Fruit fly (Drosophila melanogaster) whole organism, prepupa: ENCODE measurements around the gene DCTN1-p150.
A peak's percentile ranks its signal among the peaks of the same experiment; 100 is the strongest.

Experiments
- CG10631 ChIP-seq: fragments of 200-800 bp; sonication (Bioruptor generic); optimal IDR thresholded peaks from 2 replicates; lab custom pipeline; 2016; ENCODE audit warnings: missing biosample characterization, missing genetic modification characterization
- CG10669 ChIP-seq: fragments of 200-800 bp; sonication (Bioruptor generic); optimal IDR thresholded peaks from 3 replicates; lab custom pipeline; 2018; ENCODE audit warnings: missing biosample characterization, mild to moderate bottlenecking, missing genetic modification characterization, moderate library complexity
- CG11294 ChIP-seq: fragments of 200-800 bp; sonication (Bioruptor generic); IDR thresholded peaks from 2 replicates; pipeline ENCODE4 v1.3.6; 2022; ENCODE audit warnings: missing biosample characterization, missing genetic modification characterization
- CG11762 ChIP-seq: fragments of 200-800 bp; sonication (Bioruptor generic); optimal IDR thresholded peaks from 3 replicates; lab custom pipeline; 2016; ENCODE audit warnings: missing biosample characterization, missing genetic modification characterization; ENCODE audit not compliant: insufficient read depth
- CG15336 ChIP-seq: fragments of 200-800 bp; sonication (Bioruptor generic); IDR thresholded peaks from 2 replicates; pipeline ENCODE4 v1.3.6; 2022; ENCODE audit warnings: missing biosample characterization, missing genetic modification characterization
- CG31627 ChIP-seq: fragments of 200-800 bp; sonication (Bioruptor generic); optimal IDR thresholded peaks from 3 replicates; lab custom pipeline; 2016; ENCODE audit warnings: missing biosample characterization, missing genetic modification characterization
- CG32006 ChIP-seq: fragments of 200-800 bp; sonication (Bioruptor generic); optimal IDR thresholded peaks from 3 replicates; lab custom pipeline; 2017; ENCODE audit warnings: missing biosample characterization, mild to moderate bottlenecking, missing genetic modification characterization
- CG34406 ChIP-seq: fragments of 200-800 bp; sonication (Bioruptor generic); optimal IDR thresholded peaks from 3 replicates; lab custom pipeline; 2016; ENCODE audit warnings: missing biosample characterization, missing genetic modification characterization
- CG3919 ChIP-seq: fragments of 200-800 bp; sonication (Bioruptor generic); optimal IDR thresholded peaks from 3 replicates; lab custom pipeline; 2016; ENCODE audit warnings: missing biosample characterization, missing genetic modification characterization
- CG6163 ChIP-seq: fragments of 200-800 bp; sonication (Bioruptor generic); IDR thresholded peaks from 3 replicates; pipeline ENCODE4 v1.3.6; 2022; ENCODE audit warnings: missing biosample characterization, missing genetic modification characterization
- CG6276 ChIP-seq: fragments of 200-800 bp; sonication (Bioruptor generic); optimal IDR thresholded peaks from 2 replicates; lab custom pipeline; 2017; ENCODE audit warnings: missing biosample characterization, mild to moderate bottlenecking, missing genetic modification characterization
- CG6792 ChIP-seq: fragments of 200-800 bp; sonication (Bioruptor generic); optimal IDR thresholded peaks from 3 replicates; lab custom pipeline; 2016; ENCODE audit warnings: missing biosample characterization, missing genetic modification characterization
- CG6854 ChIP-seq: fragments of 200-800 bp; sonication (Bioruptor generic); optimal IDR thresholded peaks from 2 replicates; lab custom pipeline; 2017; ENCODE audit warnings: missing biosample characterization, mild to moderate bottlenecking, missing genetic modification characterization
- CG7368 ChIP-seq: fragments of 200-800 bp; sonication (Bioruptor generic); optimal IDR thresholded peaks from 3 replicates; lab custom pipeline; 2016; ENCODE audit warnings: missing biosample characterization, missing genetic modification characterization
- CG8119 ChIP-seq: fragments of 200-800 bp; sonication (Bioruptor generic); IDR thresholded peaks from 3 replicates; pipeline ENCODE4 v1.3.6; 2022; ENCODE audit warnings: missing biosample characterization, missing genetic modification characterization
- CG8632 ChIP-seq: fragments of 200-800 bp; sonication (Bioruptor generic); optimal IDR thresholded peaks from 3 replicates; lab custom pipeline; 2016; ENCODE audit warnings: missing biosample characterization, missing genetic modification characterization
- CG9139 ChIP-seq: fragments of 200-800 bp; sonication (Bioruptor generic); optimal IDR thresholded peaks from 3 replicates; lab custom pipeline; 2017; ENCODE audit warnings: missing biosample characterization, mild to moderate bottlenecking, missing genetic modification characterization
- Eip75B ChIP-seq: fragments of 200-800 bp; sonication (Bioruptor generic); optimal IDR thresholded peaks from 3 replicates; lab custom pipeline; 2016; ENCODE audit warnings: missing biosample characterization, missing genetic modification characterization
- Eip78C ChIP-seq: fragments of 200-800 bp; sonication (Bioruptor generic); peaks from one replicate; lab custom pipeline; 2016; ENCODE audit warnings: missing biosample characterization, missing genetic modification characterization
- Ets96B ChIP-seq: fragments of 200-800 bp; optimal IDR thresholded peaks from 2 replicates; lab custom pipeline; 2019; ENCODE audit warnings: missing biosample characterization, mild to moderate bottlenecking, missing genetic modification characterization, moderate library complexity
- Hr39 ChIP-seq: fragments of 200-800 bp; sonication (Bioruptor generic); optimal IDR thresholded peaks from 2 replicates; lab custom pipeline; 2016; ENCODE audit warnings: missing biosample characterization, missing genetic modification characterization
- Hr4 ChIP-seq: fragments of 200-800 bp; sonication (Bioruptor generic); optimal IDR thresholded peaks from 3 replicates; lab custom pipeline; 2016; ENCODE audit warnings: missing biosample characterization, missing genetic modification characterization
- Lpt ChIP-seq: fragments of 200-800 bp; sonication (Bioruptor generic); optimal IDR thresholded peaks from 3 replicates; lab custom pipeline; 2016; ENCODE audit warnings: missing biosample characterization, missing genetic modification characterization
- Smox ChIP-seq: fragments of 200-800 bp; sonication (Bioruptor generic); optimal IDR thresholded peaks from 3 replicates; lab custom pipeline; 2016; ENCODE audit warnings: missing biosample characterization, missing genetic modification characterization
- Sox102F ChIP-seq: fragments of 200-800 bp; sonication (Bioruptor generic); optimal IDR thresholded peaks from 2 replicates; lab custom pipeline; 2016; ENCODE audit warnings: missing biosample characterization, mild to moderate bottlenecking, missing genetic modification characterization
- Sox14 ChIP-seq: fragments of 200-800 bp; sonication (Bioruptor generic); optimal IDR thresholded peaks from 3 replicates; lab custom pipeline; 2016; ENCODE audit warnings: missing biosample characterization, missing genetic modification characterization
- Sox15 ChIP-seq: fragments of 200-800 bp; sonication (Bioruptor generic); optimal IDR thresholded peaks from 3 replicates; lab custom pipeline; 2016; ENCODE audit warnings: missing biosample characterization, missing genetic modification characterization
- achi ChIP-seq: fragments of 200-800 bp; sonication (Bioruptor generic); optimal IDR thresholded peaks from 3 replicates; lab custom pipeline; 2016; ENCODE audit warnings: missing biosample characterization, missing genetic modification characterization
- acj6 ChIP-seq: fragments of 200-800 bp; sonication (Bioruptor generic); optimal IDR thresholded peaks from 3 replicates; lab custom pipeline; 2016; ENCODE audit warnings: missing biosample characterization, missing genetic modification characterization
- cyc ChIP-seq: fragments of 200-800 bp; sonication (Bioruptor generic); optimal IDR thresholded peaks from 3 replicates; lab custom pipeline; 2016; ENCODE audit warnings: missing biosample characterization, missing genetic modification characterization
- dac ChIP-seq: fragments of 200-800 bp; sonication (Bioruptor generic); optimal IDR thresholded peaks from 2 replicates; lab custom pipeline; 2017; ENCODE audit warnings: missing biosample characterization, mild to moderate bottlenecking, missing genetic modification characterization
- esn ChIP-seq: fragments of 200-800 bp; sonication (Bioruptor generic); optimal IDR thresholded peaks from 2 replicates; lab custom pipeline; 2016; ENCODE audit warnings: missing biosample characterization, mild to moderate bottlenecking, missing genetic modification characterization, moderate library complexity
- fkh ChIP-seq: fragments of 200-800 bp; sonication (Bioruptor generic); optimal IDR thresholded peaks from 3 replicates; lab custom pipeline; 2017; ENCODE audit warnings: missing biosample characterization, mild to moderate bottlenecking, missing genetic modification characterization, moderate library complexity
- lz ChIP-seq: fragments of 200-800 bp; sonication (Bioruptor generic); optimal IDR thresholded peaks from 3 replicates; lab custom pipeline; 2016; ENCODE audit warnings: missing biosample characterization, missing genetic modification characterization
- net ChIP-seq: fragments of 200-800 bp; sonication (Bioruptor generic); optimal IDR thresholded peaks from 3 replicates; lab custom pipeline; 2016; ENCODE audit warnings: missing biosample characterization, missing genetic modification characterization
- pdm3 ChIP-seq: fragments of 200-800 bp; sonication (Bioruptor generic); optimal IDR thresholded peaks from 3 replicates; lab custom pipeline; 2016; ENCODE audit warnings: missing biosample characterization, missing genetic modification characterization
- salr ChIP-seq, 2 experiments: fragments of 200-800 bp; sonication (Bioruptor generic); optimal IDR thresholded peaks; 3 replicates each; lab custom pipeline; 2016 to 2018; ENCODE audit warnings: missing biosample characterization in 2 of 2, missing genetic modification characterization in 2 of 2, mild to moderate bottlenecking in 1 of 2
- spab ChIP-seq: fragments of 200-800 bp; sonication (Bioruptor generic); optimal IDR thresholded peaks from 2 replicates; lab custom pipeline; 2017; ENCODE audit warnings: missing biosample characterization, mild to moderate bottlenecking, missing genetic modification characterization, missing genetic modification reagents
- topi ChIP-seq: fragments of 200-800 bp; sonication (Bioruptor generic); optimal IDR thresholded peaks from 3 replicates; lab custom pipeline; 2016; ENCODE audit warnings: missing biosample characterization, missing genetic modification characterization
- vri ChIP-seq: fragments of 200-800 bp; sonication (Bioruptor generic); optimal IDR thresholded peaks from 3 replicates; lab custom pipeline; 2016; ENCODE audit warnings: missing biosample characterization, mild to moderate bottlenecking, missing genetic modification characterization

DCTN1-p150 gene

dm6 chr3L:13949440-13950066, 20.4 kb downstream of the DCTN1-p150 start:
- peak; percentile 28 for TF ChIP-seq fkh (GFP tag; lab: Kevin White, UChicago)
- peak; percentile 19 for TF ChIP-seq CG10669 (GFP tag; lab: Kevin White, UChicago)
- TF ChIP-seq Sox102F, result peak; percentile 31
- TF ChIP-seq Sox15 (GFP tag; lab: Kevin White, UChicago), result no peak
- peak; percentile 69 for TF ChIP-seq CG6163 (GFP tag; lab: Robert Waterston, UW)
- no peak for TF ChIP-seq salr (GFP tag; optimal IDR thresholded peaks at IDR 0.05; lab: Kevin White, UChicago)
- peak; percentile 54 for TF ChIP-seq net (GFP tag; lab: Kevin White, UChicago)
- peak; percentile 46 for TF ChIP-seq achi (GFP tag; lab: Kevin White, UChicago)
- peak; percentile 81 for TF ChIP-seq CG8119 (GFP tag; lab: Robert Waterston, UW)
- TF ChIP-seq cyc (GFP tag; lab: Kevin White, UChicago), result no peak
- peak; percentile 49 for TF ChIP-seq CG3919
- TF ChIP-seq CG15336, result peak; percentile 87
- no peak for TF ChIP-seq dac (GFP tag; lab: Kevin White, UChicago)
- no peak for TF ChIP-seq CG11762 (GFP tag; lab: Kevin White, UChicago)
- no peak for TF ChIP-seq CG9139
- TF ChIP-seq Smox (GFP tag; lab: Kevin White, UChicago), result peak; percentile 36
- no peak for TF ChIP-seq Lpt (GFP tag; lab: Kevin White, UChicago)
- TF ChIP-seq acj6 (GFP tag; lab: Kevin White, UChicago), result peak; percentile 27
- TF ChIP-seq Eip75B (GFP tag; lab: Kevin White, UChicago), result peak; percentile 26
- peak; percentile 38 for TF ChIP-seq CG31627 (GFP tag; lab: Kevin White, UChicago)
- peak; percentile 29 for TF ChIP-seq Hr39
- TF ChIP-seq pdm3 (GFP tag; lab: Kevin White, UChicago), result peak; percentile 35
- TF ChIP-seq esn (GFP tag; lab: Kevin White, UChicago), result peak; percentile 45
- peak; percentile 73 for TF ChIP-seq CG6276
- peak; percentile 34 for TF ChIP-seq CG32006 (GFP tag; lab: Kevin White, UChicago)
- TF ChIP-seq Eip78C (GFP tag; lab: Kevin White, UChicago), result peak; percentile 80
- peak; percentile 46 for TF ChIP-seq Sox14 (GFP tag; lab: Kevin White, UChicago)
- no peak for TF ChIP-seq CG6854 (GFP tag; lab: Kevin White, UChicago)
- peak; percentile 2 for TF ChIP-seq topi (GFP tag; lab: Kevin White, UChicago)
- peak; percentile 51 for TF ChIP-seq CG8632
- TF ChIP-seq CG6792, result peak; percentile 44
- no peak for TF ChIP-seq CG11294 (GFP tag; lab: Robert Waterston, UW)
- TF ChIP-seq CG34406 (GFP tag; lab: Kevin White, UChicago), result peak; percentile 49
- peak; percentile 29 for TF ChIP-seq Hr4
- peak; percentile 42 for TF ChIP-seq lz (GFP tag; lab: Kevin White, UChicago)
- peak; percentile 14 for TF ChIP-seq vri
- no peak for TF ChIP-seq CG7368 (GFP tag; lab: Kevin White, UChicago)

- TF ChIP-seq fkh (GFP tag; lab: Kevin White, UChicago), result peak; percentile 7
- TF ChIP-seq Ets96B (tag; lab: Kevin White, UChicago), result no peak
- TF ChIP-seq spab (GFP tag; lab: Kevin White, UChicago), result no peak
- peak; percentile 59 for TF ChIP-seq vri
- no peak for TF ChIP-seq CG10631 (GFP tag; lab: Kevin White, UChicago)
- TF ChIP-seq, all 60 proteins: peak for 2
These were observed 22.4 kb downstream of the DCTN1-p150 start for dm6 chr3L:13951564-13951963.
